Fruit fly (Drosophila melanogaster): ENCODE data around the gene CG10616.

Gene CG10616

dm6 chr3L:12471471-12471978 lies at the start of gene CG10616:
Gene CG10616, plus strand, starts transcription at chr3L:12471728.
- TF ChIP-seq CG1603 (tag; optimal IDR thresholded peaks at IDR 0.05) (no peak), scrt (GFP tag; optimal IDR thresholded peaks at IDR 0.05) (no peak), Taf1 (GFP tag; IDR thresholded peaks at IDR 0.05) (no peak), CG18011 (GFP tag; optimal IDR thresholded peaks at IDR 0.05) (no peak), CG17359 (tag; optimal IDR thresholded peaks at IDR 0.05) (no peak), wor (GFP tag; IDR thresholded peaks at IDR 0.05) (no peak), Hr51 (GFP tag; optimal IDR thresholded peaks at IDR 0.05) (no peak), CG10147 (GFP tag; optimal IDR thresholded peaks at IDR 0.05) (no peak), pros (GFP tag; optimal IDR thresholded peaks at IDR 0.05) (no peak), CG5180 (GFP tag; optimal IDR thresholded peaks at IDR 0.05) (no peak), CG4730 (GFP tag; IDR thresholded peaks at IDR 0.05) (no peak), shn (GFP tag; optimal IDR thresholded peaks at IDR 0.05) (no peak), Max (GFP tag; optimal IDR thresholded peaks at IDR 0.05) (no peak), CG17912 (GFP tag; optimal IDR thresholded peaks at IDR 0.05) (no peak), stwl (tag; optimal IDR thresholded peaks at IDR 0.05) (peak; percentile 85), CG6683 (GFP tag; optimal IDR thresholded peaks at IDR 0.05) (no peak), repo (GFP tag; optimal IDR thresholded peaks at IDR 0.05) (no peak), cato (GFP tag; optimal IDR thresholded peaks at IDR 0.05; ENCODE audit: borderline replicate concordance) (no peak), MESR4 (GFP tag; optimal IDR thresholded peaks at IDR 0.05) (peak; percentile 82), H15 (GFP tag; IDR thresholded peaks at IDR 0.05) (no peak), tx (GFP tag; optimal IDR thresholded peaks at IDR 0.05) (no peak), dm (GFP tag; optimal IDR thresholded peaks at IDR 0.05) (no peak), pfk (GFP tag; optimal IDR thresholded peaks at IDR 0.05) (no peak), tio (GFP tag; optimal IDR thresholded peaks at IDR 0.05) (no peak), dmrt11E (tag; optimal IDR thresholded peaks at IDR 0.05) (no peak), Hr78 (GFP tag; optimal IDR thresholded peaks at IDR 0.05) (no peak), CG9932 (GFP tag; IDR thresholded peaks at IDR 0.05) (no peak; the same call in 1 of the 2 replicates), CG12391 (tag; optimal IDR thresholded peaks at IDR 0.05) (peak; percentile 31), unpg (GFP tag; optimal IDR thresholded peaks at IDR 0.05) (no peak), grau (tag; optimal IDR thresholded peaks at IDR 0.05) (no peak), Xrp1 (GFP tag; IDR thresholded peaks at IDR 0.05) (no peak), CG13287 (GFP tag; IDR thresholded peaks at IDR 0.05; ENCODE audit: partially characterized antibody) (peak; percentile 98), Optix (GFP tag; IDR thresholded peaks at IDR 0.05) (no peak), Med (GFP tag) (no peak), tna (GFP tag; IDR thresholded peaks at IDR 0.05; ENCODE audit: partially characterized antibody) (peak; percentile 71), CG12942 (GFP tag; optimal IDR thresholded peaks at IDR 0.05) (no peak), HLHmδ (GFP tag; optimal IDR thresholded peaks at IDR 0.05) (no peak), toy (GFP tag; IDR thresholded peaks at IDR 0.05) (no peak), CG32767 (GFP tag; IDR thresholded peaks at IDR 0.05) (no peak), Mad (GFP tag; optimal IDR thresholded peaks at IDR 0.05) (no peak), Oaz (GFP tag; IDR thresholded peaks at IDR 0.05) (no peak), CG7963 (GFP tag; IDR thresholded peaks at IDR 0.05; ENCODE audit: partially characterized antibody) (peak; percentile 86), CG13123 (GFP tag; optimal IDR thresholded peaks at IDR 0.05) (no peak), CG4328 (GFP tag; optimal IDR thresholded peaks at IDR 0.05) (no peak), Rx (GFP tag; IDR thresholded peaks at IDR 0.05) (no peak), CG5245 (GFP tag; optimal IDR thresholded peaks at IDR 0.05) (no peak), wek (GFP tag; optimal IDR thresholded peaks at IDR 0.05) (no peak), CG6813 (GFP tag; optimal IDR thresholded peaks at IDR 0.05) (no peak), CG6854 (GFP tag; optimal IDR thresholded peaks at IDR 0.05) (no peak), Meics (GFP tag; optimal IDR thresholded peaks at IDR 0.05) (no peak)
